Fruit fly (Drosophila melanogaster) whole organism, embryonic: ENCODE data around the gene CG5516.

Source experiments
- Blimp-1 ChIP-seq: fragments of 200-800 bp; sonication (Bioruptor generic); optimal IDR thresholded peaks from 3 replicates; lab custom pipeline; 2018; ENCODE audit warnings: missing biosample characterization, missing genetic modification characterization, mild to moderate bottlenecking, moderate library complexity, missing genetic modification reagents
- CG11093 ChIP-seq: fragments of 200-800 bp; sonication (Bioruptor generic); IDR thresholded peaks from 3 replicates; pipeline ENCODE4 v1.3.6; 2022; ENCODE audit warnings: missing biosample characterization, missing genetic modification characterization
- CG14667 ChIP-seq: fragments of 200-800 bp; sonication (Bioruptor generic); IDR thresholded peaks from 2 replicates; pipeline ENCODE4 v1.3.6; 2022; ENCODE audit warnings: missing biosample characterization, missing genetic modification characterization
- CG14860 ChIP-seq: fragments of 200-800 bp; sonication (Bioruptor generic); IDR thresholded peaks from 3 replicates; pipeline ENCODE4 v1.3.6; 2022; ENCODE audit warnings: missing biosample characterization, missing genetic modification characterization; ENCODE audit not compliant: partially characterized antibody
- CG15073 ChIP-seq: fragments of 200-800 bp; sonication (Bioruptor generic); optimal IDR thresholded peaks from 2 replicates; lab custom pipeline; 2016; ENCODE audit warnings: missing biosample characterization, missing genetic modification characterization
- CG15479 ChIP-seq: fragments of 200-800 bp; sonication (Bioruptor generic); optimal IDR thresholded peaks from 3 replicates; lab custom pipeline; 2019; ENCODE audit warnings: missing biosample characterization, mild to moderate bottlenecking, missing genetic modification characterization, moderate library complexity
- CG17568 ChIP-seq: fragments of 200-800 bp; sonication (Bioruptor generic); optimal IDR thresholded peaks from 2 replicates; lab custom pipeline; 2018; ENCODE audit warnings: missing biosample characterization, mild to moderate bottlenecking, missing genetic modification characterization, moderate library complexity
- CG1792 ChIP-seq: fragments of 200-800 bp; sonication (Bioruptor generic); optimal IDR thresholded peaks from 2 replicates; lab custom pipeline; 2016; ENCODE audit warnings: missing biosample characterization, missing genetic modification characterization
- CG18262 ChIP-seq: fragments of 200-800 bp; optimal IDR thresholded peaks from 3 replicates; lab custom pipeline; 2019; ENCODE audit warnings: missing biosample characterization, mild to moderate bottlenecking, missing genetic modification characterization, moderate library complexity
- CG18764 ChIP-seq: fragments of 200-800 bp; sonication (Bioruptor generic); optimal IDR thresholded peaks from 3 replicates; lab custom pipeline; 2016; ENCODE audit warnings: missing biosample characterization, missing genetic modification characterization
- CG2120 ChIP-seq: fragments of 200-800 bp; sonication (Bioruptor generic); optimal IDR thresholded peaks from 3 replicates; lab custom pipeline; 2016; ENCODE audit warnings: missing biosample characterization, missing genetic modification characterization
- CG2712 ChIP-seq: fragments of 200-800 bp; optimal IDR thresholded peaks from 3 replicates; lab custom pipeline; 2019; ENCODE audit warnings: missing biosample characterization, mild to moderate bottlenecking, missing genetic modification characterization, moderate library complexity
- CG4360 ChIP-seq: fragments of 200-800 bp; sonication (Bioruptor generic); IDR thresholded peaks from 2 replicates; pipeline ENCODE4 v1.3.6; 2022; ENCODE audit warnings: missing biosample characterization, missing genetic modification characterization
- CG6175 ChIP-seq: fragments of 200-800 bp; sonication (Bioruptor generic); IDR thresholded peaks from 3 replicates; pipeline ENCODE4 v1.3.6; 2022; ENCODE audit warnings: missing biosample characterization, missing genetic modification characterization
- CG7357 ChIP-seq: fragments of 200-800 bp; sonication (Bioruptor generic); IDR thresholded peaks from 3 replicates; pipeline ENCODE4 v1.3.6; 2022; ENCODE audit warnings: missing biosample characterization, missing genetic modification characterization
- CG9876 ChIP-seq: fragments of 200-800 bp; sonication (Bioruptor generic); optimal IDR thresholded peaks from 2 replicates; lab custom pipeline; 2016; ENCODE audit warnings: missing biosample characterization, missing genetic modification characterization
- D ChIP-seq, 2 experiments: fragments of 200-800 bp in 1 of 2; fragments of >200 bp in 1 of 2; sonication (Bioruptor generic) in 1 of 2; optimal IDR thresholded peaks; 2 replicates in 1 of 2; 3 replicates in 1 of 2; lab custom pipeline; 2017; ENCODE audit warnings: mild to moderate bottlenecking in 1 of 2, missing biosample characterization in 1 of 2, missing genetic modification characterization in 1 of 2, missing genetic modification reagents in 1 of 2
- Doc3 ChIP-seq: fragments of 200-800 bp; sonication (Bioruptor generic); IDR thresholded peaks from 3 replicates; pipeline ENCODE4 v1.3.6; 2022; ENCODE audit warnings: missing biosample characterization, missing genetic modification characterization; ENCODE audit not compliant: partially characterized antibody
- Drgx ChIP-seq: fragments of 200-800 bp; sonication (Bioruptor generic); IDR thresholded peaks from 2 replicates; pipeline ENCODE4 v1.3.6; 2022; ENCODE audit warnings: missing biosample characterization, missing genetic modification characterization
- ERR ChIP-seq: fragments of 200-800 bp; sonication (Bioruptor generic); optimal IDR thresholded peaks from 2 replicates; lab custom pipeline; 2016; ENCODE audit warnings: missing biosample characterization, missing genetic modification characterization
- Eip74EF ChIP-seq, 2 experiments: fragments of 200-800 bp in 1 of 2; fragments of >200 bp in 1 of 2; sonication (Bioruptor generic) in 1 of 2; optimal IDR thresholded peaks; 2 replicates each; lab custom pipeline; 2017 to 2019; ENCODE audit warnings: missing biosample characterization in 2 of 2, missing genetic modification characterization in 2 of 2, mild to moderate bottlenecking in 1 of 2, moderate library complexity in 1 of 2
- H15 ChIP-seq: fragments of 200-800 bp; sonication (Bioruptor generic); IDR thresholded peaks from 3 replicates; pipeline ENCODE4 v1.3.6; 2022; ENCODE audit warnings: missing biosample characterization, missing genetic modification characterization
- HmgD ChIP-seq: fragments of 200-800 bp; sonication (Bioruptor generic); optimal IDR thresholded peaks from 3 replicates; lab custom pipeline; 2016; ENCODE audit warnings: missing biosample characterization, missing genetic modification characterization
- Hr51 ChIP-seq, 2 experiments: fragments of 200-800 bp; sonication (Bioruptor generic); optimal IDR thresholded peaks; 2 replicates in 1 of 2; 3 replicates in 1 of 2; lab custom pipeline; 2016 to 2018; ENCODE audit warnings: missing biosample characterization in 2 of 2, missing genetic modification characterization in 2 of 2, mild to moderate bottlenecking in 1 of 2, moderate library complexity in 1 of 2
- Jarid2 ChIP-seq: fragments of 200-800 bp; sonication (Bioruptor generic); optimal IDR thresholded peaks from 3 replicates; lab custom pipeline; 2017; ENCODE audit warnings: mild to moderate bottlenecking, missing biosample characterization, missing genetic modification reagents, missing genetic modification characterization
- MBD-R2 ChIP-seq: fragments of 200-800 bp; sonication (Bioruptor generic); IDR thresholded peaks from 2 replicates; pipeline ENCODE4 v1.3.6; 2022; ENCODE audit warnings: missing biosample characterization, missing genetic modification characterization
- NC2β ChIP-seq: fragments of 200-800 bp; sonication (Bioruptor generic); optimal IDR thresholded peaks from 2 replicates; lab custom pipeline; 2016; ENCODE audit warnings: missing biosample characterization, missing genetic modification characterization
- Pdp1 ChIP-seq, 2 experiments: fragments of 200-800 bp; sonication (Bioruptor generic); optimal IDR thresholded peaks; 3 replicates each; lab custom pipeline; 2016; ENCODE audit warnings: missing biosample characterization in 2 of 2, missing genetic modification characterization in 2 of 2, mild to moderate bottlenecking in 1 of 2, moderate library complexity in 1 of 2
- abd-A ChIP-seq: fragments of 200-800 bp; sonication (Bioruptor generic); optimal IDR thresholded peaks from 3 replicates; lab custom pipeline; 2019; ENCODE audit warnings: missing biosample characterization, mild to moderate bottlenecking, missing genetic modification characterization, moderate library complexity
- ato ChIP-seq: fragments of 200-800 bp; sonication (Bioruptor generic); IDR thresholded peaks from 2 replicates; pipeline ENCODE4 v1.3.6; 2022; ENCODE audit warnings: missing biosample characterization, missing genetic modification characterization; ENCODE audit not compliant: partially characterized antibody
- bigmax ChIP-seq: fragments of 200-800 bp; sonication (Bioruptor generic); optimal IDR thresholded peaks from 2 replicates; lab custom pipeline; 2018; ENCODE audit warnings: missing biosample characterization, mild to moderate bottlenecking, missing genetic modification characterization
- br ChIP-seq: fragments of >200 bp; optimal IDR thresholded peaks from 2 replicates; lab custom pipeline; 2017
- btn ChIP-seq: fragments of 200-800 bp; sonication (Bioruptor generic); optimal IDR thresholded peaks from 2 replicates; lab custom pipeline; 2016; ENCODE audit warnings: missing biosample characterization, missing genetic modification characterization
- dimm ChIP-seq: fragments of 200-800 bp; sonication (Bioruptor generic); IDR thresholded peaks from 2 replicates; pipeline ENCODE4 v1.3.6; 2022; ENCODE audit warnings: missing biosample characterization, missing genetic modification characterization
- disco-r ChIP-seq: fragments of 200-800 bp; sonication (Bioruptor generic); optimal IDR thresholded peaks from 2 replicates; lab custom pipeline; 2016; ENCODE audit warnings: missing biosample characterization, missing genetic modification characterization
- dmrt11E ChIP-seq: fragments of 200-800 bp; sonication (Bioruptor generic); optimal IDR thresholded peaks from 3 replicates; lab custom pipeline; 2018; ENCODE audit warnings: missing biosample characterization, mild to moderate bottlenecking, missing genetic modification characterization, moderate library complexity
- inv ChIP-seq: fragments of 200-800 bp; sonication (Bioruptor generic); IDR thresholded peaks from 2 replicates; pipeline ENCODE4 v1.3.6; 2022; ENCODE audit warnings: missing biosample characterization, missing genetic modification characterization; ENCODE audit not compliant: partially characterized antibody
- lov ChIP-seq, 2 experiments: fragments of 200-800 bp in 1 of 2; fragments of >200 bp in 1 of 2; sonication (Bioruptor generic) in 1 of 2; IDR thresholded peaks in 1 of 2; optimal IDR thresholded peaks in 1 of 2; 2 replicates in 1 of 2; 3 replicates in 1 of 2; pipeline versions ENCODE4 v1.3.6 to Lab custom; 2017 to 2022; ENCODE audit warnings: missing biosample characterization in 1 of 2, missing genetic modification characterization in 1 of 2
- pfk ChIP-seq: fragments of 200-800 bp; sonication (Bioruptor generic); optimal IDR thresholded peaks from 2 replicates; lab custom pipeline; 2018; ENCODE audit warnings: missing biosample characterization, mild to moderate bottlenecking, missing genetic modification characterization, moderate library complexity
- phol ChIP-seq: fragments of 200-800 bp; sonication (Bioruptor generic); optimal IDR thresholded peaks from 3 replicates; lab custom pipeline; 2018; ENCODE audit warnings: missing biosample characterization, mild to moderate bottlenecking, missing genetic modification characterization, moderate library complexity
- pzg ChIP-seq: fragments of 200-800 bp; sonication (Bioruptor generic); optimal IDR thresholded peaks from 3 replicates; lab custom pipeline; 2018; ENCODE audit warnings: missing biosample characterization, mild to moderate bottlenecking, missing genetic modification characterization, moderate library complexity
- rib ChIP-seq: fragments of 200-800 bp; sonication (Bioruptor generic); IDR thresholded peaks from 2 replicates; pipeline ENCODE4 v1.3.6; 2022; ENCODE audit warnings: missing biosample characterization, missing genetic modification characterization
- sd ChIP-seq: fragments of 200-800 bp; sonication (Bioruptor generic); optimal IDR thresholded peaks from 3 replicates; lab custom pipeline; 2018; ENCODE audit warnings: missing biosample characterization, mild to moderate bottlenecking, missing genetic modification characterization, moderate library complexity
- sima ChIP-seq: fragments of 200-800 bp; sonication (Bioruptor generic); optimal IDR thresholded peaks from 2 replicates; lab custom pipeline; 2016; ENCODE audit warnings: missing biosample characterization, missing genetic modification characterization
- sob ChIP-seq: fragments of 200-800 bp; sonication (Bioruptor generic); IDR thresholded peaks from 2 replicates; pipeline ENCODE4 v1.3.6; 2022; ENCODE audit warnings: missing biosample characterization, missing genetic modification characterization
- toy ChIP-seq: fragments of 200-800 bp; sonication (Bioruptor generic); IDR thresholded peaks from 2 replicates; pipeline ENCODE4 v1.3.6; 2022; ENCODE audit warnings: missing biosample characterization, missing genetic modification characterization
- unc-4 ChIP-seq: fragments of 200-800 bp; sonication (Bioruptor generic); IDR thresholded peaks from 2 replicates; pipeline ENCODE4 v1.3.6; 2022; ENCODE audit warnings: missing biosample characterization, missing genetic modification characterization; ENCODE audit not compliant: partially characterized antibody
- vvl ChIP-seq: fragments of 200-800 bp; sonication (Bioruptor generic); IDR thresholded peaks from 2 replicates; pipeline ENCODE4 v1.3.6; 2022; ENCODE audit warnings: missing biosample characterization, missing genetic modification characterization
- zen ChIP-seq: fragments of 200-800 bp; sonication (Bioruptor generic); optimal IDR thresholded peaks from 3 replicates; lab custom pipeline; 2018; ENCODE audit warnings: missing biosample characterization, mild to moderate bottlenecking, missing genetic modification characterization, moderate library complexity
- zfh2 ChIP-seq: fragments of 200-800 bp; sonication (Bioruptor generic); optimal IDR thresholded peaks from 2 replicates; lab custom pipeline; 2016; ENCODE audit warnings: missing biosample characterization, missing genetic modification characterization

The CG5516 gene

dm6 chr3R:15973488-15973975 lies 9.8 kb downstream of the CG5516 start (continued):
- peak; percentile 25 for TF ChIP-seq disco-r (GFP tag; lab: Kevin White, UChicago)
- TF ChIP-seq zen (tag; lab: Kevin White, UChicago): peak; percentile 7
- TF ChIP-seq CG7357 (GFP tag; lab: Robert Waterston, UW): no peak
- no peak for TF ChIP-seq inv (GFP tag; lab: Robert Waterston, UW)
- no peak for TF ChIP-seq D (optimal IDR thresholded peaks at IDR 0.05; lab: Kevin White, UChicago)
- TF ChIP-seq D (GFP tag; optimal IDR thresholded peaks at IDR 0.05; lab: Kevin White, UChicago): no peak
- TF ChIP-seq MBD-R2 (GFP tag; lab: Robert Waterston, UW): no peak
- TF ChIP-seq Eip74EF (GFP tag; optimal IDR thresholded peaks at IDR 0.05; lab: Kevin White, UChicago): no peak
- TF ChIP-seq Doc3 (GFP tag; lab: Robert Waterston, UW): no peak
- no peak for TF ChIP-seq dimm (GFP tag; lab: Robert Waterston, UW)
- TF ChIP-seq NC2β (GFP tag; lab: Kevin White, UChicago): no peak
- no peak for TF ChIP-seq CG4360 (GFP tag; lab: Robert Waterston, UW)
- TF ChIP-seq pzg (GFP tag; lab: Kevin White, UChicago): peak; percentile 21
- TF ChIP-seq Pdp1 (GFP tag; optimal IDR thresholded peaks at IDR 0.05; lab: Kevin White, UChicago): peak in 1 of 2 experiments; percentile 60
- no peak for TF ChIP-seq CG15073 (GFP tag; lab: Kevin White, UChicago)
- TF ChIP-seq pfk: peak; percentile 19
- no peak for TF ChIP-seq CG18262
- TF ChIP-seq toy: no peak
- no peak for TF ChIP-seq br
- TF ChIP-seq Blimp-1 (GFP tag; lab: Kevin White, UChicago): no peak
- TF ChIP-seq bigmax (GFP tag; lab: Kevin White, UChicago): no peak
- no peak for TF ChIP-seq unc-4
- no peak for TF ChIP-seq CG18764
- TF ChIP-seq btn (GFP tag; lab: Kevin White, UChicago): no peak
- no peak for TF ChIP-seq CG11093 (GFP tag; lab: Robert Waterston, UW)
- no peak for TF ChIP-seq CG9876
- TF ChIP-seq CG14860: no peak
- no peak for TF ChIP-seq ato (GFP tag; lab: Robert Waterston, UW)
- TF ChIP-seq abd-A (tag; lab: Kevin White, UChicago): peak; percentile 94
- TF ChIP-seq sob (GFP tag; lab: Robert Waterston, UW): no peak
- no peak for TF ChIP-seq dmrt11E (tag; lab: Kevin White, UChicago)
- TF ChIP-seq CG2120: no peak
- TF ChIP-seq rib (GFP tag; lab: Robert Waterston, UW): no peak
- TF ChIP-seq CG14667 (GFP tag; lab: Robert Waterston, UW): no peak
- TF ChIP-seq CG2712: peak; percentile 18
- TF ChIP-seq Drgx (GFP tag; lab: Robert Waterston, UW): no peak
- peak; percentile 38 for TF ChIP-seq sd (tag; lab: Kevin White, UChicago)
- no peak for TF ChIP-seq zfh2 (GFP tag; lab: Kevin White, UChicago)
- no peak for TF ChIP-seq H15 (GFP tag; lab: Robert Waterston, UW)
- TF ChIP-seq CG6175 (GFP tag; lab: Robert Waterston, UW): no peak
- no peak for TF ChIP-seq vvl (GFP tag; lab: Robert Waterston, UW)
- TF ChIP-seq ERR (GFP tag; lab: Kevin White, UChicago): peak; percentile 78
- TF ChIP-seq phol (tag; lab: Kevin White, UChicago): no peak
- TF ChIP-seq CG1792 (GFP tag; lab: Kevin White, UChicago): no peak
- no peak for TF ChIP-seq Hr51 (GFP tag; optimal IDR thresholded peaks at IDR 0.05; lab: Kevin White, UChicago)
- no peak for TF ChIP-seq sima
- TF ChIP-seq lov (optimal IDR thresholded peaks at IDR 0.05; lab: Kevin White, UChicago): no peak
- no peak for TF ChIP-seq lov (GFP tag; IDR thresholded peaks at IDR 0.05; lab: Robert Waterston, UW)
- TF ChIP-seq HmgD (GFP tag; lab: Kevin White, UChicago): peak; percentile 89
- TF ChIP-seq Jarid2 (GFP tag; lab: Kevin White, UChicago): no peak
- no peak for TF ChIP-seq CG17568 (GFP tag; lab: Kevin White, UChicago)
- TF ChIP-seq CG15479: peak; percentile 87
